Fruit fly (Drosophila melanogaster) whole organism, embryonic: ENCODE measurements around the gene CG33288.

Experiments
- Ada2b ChIP-seq: fragments of 200-800 bp; sonication (Bioruptor generic); IDR thresholded peaks from 2 replicates; pipeline ENCODE4 v1.3.6; 2022; ENCODE audit warnings: missing biosample characterization, missing genetic modification characterization
- CG11504 ChIP-seq: fragments of 200-800 bp; sonication (Bioruptor generic); optimal IDR thresholded peaks from 3 replicates; lab custom pipeline; 2019; ENCODE audit warnings: missing biosample characterization, mild to moderate bottlenecking, missing genetic modification characterization, moderate library complexity
- CG11695 ChIP-seq: fragments of 200-800 bp; sonication (Bioruptor generic); IDR thresholded peaks from 3 replicates; pipeline ENCODE4 v1.3.6; 2022; ENCODE audit warnings: missing biosample characterization, missing genetic modification characterization
- CG12769 ChIP-seq: fragments of 200-800 bp; sonication (Bioruptor generic); optimal IDR thresholded peaks from 2 replicates; lab custom pipeline; 2019; ENCODE audit warnings: missing biosample characterization, mild to moderate bottlenecking, missing genetic modification characterization, moderate library complexity
- CG13894 ChIP-seq: fragments of 200-800 bp; sonication (Bioruptor generic); optimal IDR thresholded peaks from 3 replicates; lab custom pipeline; 2018; ENCODE audit warnings: missing biosample characterization, mild to moderate bottlenecking, missing genetic modification characterization, moderate library complexity
- CG14441 ChIP-seq: fragments of 200-800 bp; sonication (Bioruptor generic); IDR thresholded peaks from 2 replicates; pipeline ENCODE4 v1.3.6; 2022; ENCODE audit warnings: missing biosample characterization, missing genetic modification characterization
- CG17361 ChIP-seq: fragments of 200-800 bp; sonication (Bioruptor generic); IDR thresholded peaks from 3 replicates; pipeline ENCODE4 v1.3.6; 2022; ENCODE audit warnings: missing biosample characterization, missing genetic modification characterization
- CG2678 ChIP-seq: fragments of 200-800 bp; sonication (Bioruptor generic); optimal IDR thresholded peaks from 3 replicates; lab custom pipeline; 2019; ENCODE audit warnings: missing biosample characterization, mild to moderate bottlenecking, missing genetic modification characterization, moderate library complexity
- CG4360 ChIP-seq: fragments of 200-800 bp; sonication (Bioruptor generic); IDR thresholded peaks from 2 replicates; pipeline ENCODE4 v1.3.6; 2022; ENCODE audit warnings: missing biosample characterization, missing genetic modification characterization
- CG4820 ChIP-seq: fragments of 200-800 bp; sonication (Bioruptor generic); optimal IDR thresholded peaks from 3 replicates; lab custom pipeline; 2016; ENCODE audit warnings: missing biosample characterization, missing genetic modification characterization
- CG6791 ChIP-seq: fragments of 200-800 bp; sonication (Bioruptor generic); IDR thresholded peaks from 3 replicates; pipeline ENCODE4 v1.3.6; 2022; ENCODE audit warnings: missing biosample characterization, missing genetic modification characterization; ENCODE audit not compliant: partially characterized antibody
- CG7271 ChIP-seq: fragments of 200-800 bp; sonication (Bioruptor generic); optimal IDR thresholded peaks from 2 replicates; lab custom pipeline; 2018; ENCODE audit warnings: missing biosample characterization, mild to moderate bottlenecking, missing genetic modification characterization, moderate library complexity
- CG7357 ChIP-seq: fragments of 200-800 bp; sonication (Bioruptor generic); IDR thresholded peaks from 3 replicates; pipeline ENCODE4 v1.3.6; 2022; ENCODE audit warnings: missing biosample characterization, missing genetic modification characterization
- CG7745 ChIP-seq: fragments of 200-800 bp; sonication (Bioruptor generic); optimal IDR thresholded peaks from 2 replicates; lab custom pipeline; 2018; ENCODE audit warnings: missing biosample characterization, mild to moderate bottlenecking, missing genetic modification characterization, moderate library complexity
- CG7839 ChIP-seq: fragments of 200-800 bp; sonication (Bioruptor generic); optimal IDR thresholded peaks from 3 replicates; lab custom pipeline; 2018; ENCODE audit warnings: missing biosample characterization, mild to moderate bottlenecking, missing genetic modification characterization, moderate library complexity
- CG9797 ChIP-seq: fragments of 200-800 bp; sonication (Bioruptor generic); optimal IDR thresholded peaks from 3 replicates; lab custom pipeline; 2018; ENCODE audit warnings: missing biosample characterization, mild to moderate bottlenecking, missing genetic modification characterization
- CG9932 ChIP-seq: fragments of 200-800 bp; sonication (Bioruptor generic); IDR thresholded peaks from 2 replicates; pipeline ENCODE4 v1.3.6; 2022; ENCODE audit warnings: missing biosample characterization, missing genetic modification characterization
- CoRest ChIP-seq: fragments of 200-800 bp; sonication (Bioruptor generic); optimal IDR thresholded peaks from 3 replicates; lab custom pipeline; 2018; ENCODE audit warnings: missing biosample characterization, mild to moderate bottlenecking, missing genetic modification characterization, moderate library complexity
- CrebB ChIP-seq: fragments of 200-800 bp; sonication (Bioruptor generic); optimal IDR thresholded peaks from 3 replicates; lab custom pipeline; 2018; ENCODE audit warnings: missing biosample characterization, mild to moderate bottlenecking, missing genetic modification characterization
- Drgx ChIP-seq: fragments of 200-800 bp; sonication (Bioruptor generic); IDR thresholded peaks from 2 replicates; pipeline ENCODE4 v1.3.6; 2022; ENCODE audit warnings: missing biosample characterization, missing genetic modification characterization
- HmgZ ChIP-seq: fragments of 200-800 bp; sonication (Bioruptor generic); optimal IDR thresholded peaks from 2 replicates; lab custom pipeline; 2018; ENCODE audit warnings: missing biosample characterization, mild to moderate bottlenecking, missing genetic modification characterization
- Hmr ChIP-seq: fragments of 200-800 bp; sonication (Bioruptor generic); optimal IDR thresholded peaks from 3 replicates; lab custom pipeline; 2017; ENCODE audit warnings: mild to moderate bottlenecking, missing biosample characterization, missing genetic modification reagents, missing genetic modification characterization
- Hr51 ChIP-seq, 2 experiments: fragments of 200-800 bp; sonication (Bioruptor generic); optimal IDR thresholded peaks; 2 replicates in 1 of 2; 3 replicates in 1 of 2; lab custom pipeline; 2016 to 2018; ENCODE audit warnings: missing biosample characterization in 2 of 2, missing genetic modification characterization in 2 of 2, mild to moderate bottlenecking in 1 of 2, moderate library complexity in 1 of 2
- Meics ChIP-seq: fragments of 200-800 bp; sonication (Bioruptor generic); optimal IDR thresholded peaks from 2 replicates; lab custom pipeline; 2017; ENCODE audit warnings: missing biosample characterization, mild to moderate bottlenecking, missing genetic modification characterization
- NK7.1 ChIP-seq: fragments of 200-800 bp; sonication (Bioruptor generic); optimal IDR thresholded peaks from 3 replicates; lab custom pipeline; 2016; ENCODE audit warnings: missing biosample characterization, missing genetic modification characterization
- Oli ChIP-seq: fragments of 200-800 bp; sonication (Bioruptor generic); optimal IDR thresholded peaks from 2 replicates; lab custom pipeline; 2018; ENCODE audit warnings: missing biosample characterization, mild to moderate bottlenecking, missing genetic modification characterization, moderate library complexity
- PHDP ChIP-seq: fragments of 200-800 bp; sonication (Bioruptor generic); optimal IDR thresholded peaks from 3 replicates; lab custom pipeline; 2018; ENCODE audit warnings: missing biosample characterization, mild to moderate bottlenecking, missing genetic modification characterization, moderate library complexity
- Rfx ChIP-seq: fragments of 200-800 bp; sonication (Bioruptor generic); IDR thresholded peaks from 2 replicates; pipeline ENCODE4 v1.3.6; 2022; ENCODE audit warnings: missing biosample characterization, missing genetic modification characterization
- Sox102F ChIP-seq: fragments of 200-800 bp; sonication (Bioruptor generic); optimal IDR thresholded peaks from 2 replicates; lab custom pipeline; 2018; ENCODE audit warnings: missing biosample characterization, mild to moderate bottlenecking, missing genetic modification characterization, moderate library complexity
- al ChIP-seq: fragments of 200-800 bp; sonication (Bioruptor generic); IDR thresholded peaks from 2 replicates; pipeline ENCODE4 v1.3.6; 2022; ENCODE audit warnings: missing biosample characterization, missing genetic modification characterization
- amos ChIP-seq: fragments of 200-800 bp; sonication (Bioruptor generic); IDR thresholded peaks from 2 replicates; pipeline ENCODE4 v1.3.6; 2022; ENCODE audit warnings: missing biosample characterization, missing genetic modification characterization; ENCODE audit not compliant: partially characterized antibody
- crol ChIP-seq: fragments of 200-800 bp; sonication (Bioruptor generic); IDR thresholded peaks from 2 replicates; pipeline ENCODE4 v1.3.6; 2022; ENCODE audit warnings: missing biosample characterization, missing genetic modification characterization
- cwo ChIP-seq: fragments of 200-800 bp; sonication (Bioruptor generic); optimal IDR thresholded peaks from 3 replicates; lab custom pipeline; 2017; ENCODE audit warnings: missing biosample characterization, missing genetic modification characterization, mild to moderate bottlenecking, moderate library complexity, missing genetic modification reagents
- dmrt99B ChIP-seq: fragments of 200-800 bp; sonication (Bioruptor generic); optimal IDR thresholded peaks from 2 replicates; lab custom pipeline; 2018; ENCODE audit warnings: missing biosample characterization, mild to moderate bottlenecking, missing genetic modification characterization, moderate library complexity
- dysf ChIP-seq: fragments of 200-800 bp; sonication (Bioruptor generic); IDR thresholded peaks from 3 replicates; pipeline ENCODE4 v1.3.6; 2022; ENCODE audit warnings: missing biosample characterization, missing genetic modification characterization
- ems ChIP-seq: fragments of 200-800 bp; sonication (Bioruptor generic); optimal IDR thresholded peaks from 3 replicates; lab custom pipeline; 2016; ENCODE audit warnings: missing biosample characterization, missing genetic modification characterization
- gem ChIP-seq: fragments of 200-800 bp; sonication (Bioruptor generic); optimal IDR thresholded peaks from 2 replicates; lab custom pipeline; 2019; ENCODE audit warnings: missing biosample characterization, mild to moderate bottlenecking, missing genetic modification characterization, moderate library complexity
- grau ChIP-seq: fragments of 200-800 bp; optimal IDR thresholded peaks from 3 replicates; lab custom pipeline; 2019; ENCODE audit warnings: missing biosample characterization, mild to moderate bottlenecking, missing genetic modification characterization, moderate library complexity
- gro ChIP-seq: fragments of 200-800 bp; sonication (Bioruptor generic); optimal IDR thresholded peaks from 2 replicates; lab custom pipeline; 2016; ENCODE audit warnings: missing biosample characterization, missing genetic modification characterization
- h ChIP-seq: fragments of >200 bp; optimal IDR thresholded peaks from 2 replicates; lab custom pipeline; 2017
- lilli ChIP-seq: fragments of 200-800 bp; sonication (Bioruptor generic); optimal IDR thresholded peaks from 3 replicates; lab custom pipeline; 2016; ENCODE audit warnings: missing biosample characterization, missing genetic modification characterization
- nerfin-2 ChIP-seq: fragments of 200-800 bp; sonication (Bioruptor generic); IDR thresholded peaks from 2 replicates; pipeline ENCODE4 v1.3.6; 2022; ENCODE audit warnings: missing biosample characterization, missing genetic modification characterization; ENCODE audit not compliant: partially characterized antibody
- org-1 ChIP-seq: fragments of 200-800 bp; sonication (Bioruptor generic); optimal IDR thresholded peaks from 2 replicates; lab custom pipeline; 2017; ENCODE audit warnings: missing biosample characterization, missing genetic modification characterization
- row ChIP-seq: fragments of 200-800 bp; sonication (Bioruptor generic); IDR thresholded peaks from 3 replicates; pipeline ENCODE4 v1.3.6; 2022; ENCODE audit warnings: missing biosample characterization, missing genetic modification characterization
- run ChIP-seq: fragments of 200-800 bp; sonication (Bioruptor generic); optimal IDR thresholded peaks from 3 replicates; lab custom pipeline; 2018; ENCODE audit warnings: missing biosample characterization, mild to moderate bottlenecking, missing genetic modification characterization
- sens ChIP-seq: fragments of 200-800 bp; sonication (Bioruptor generic); peaks from one replicate; lab custom pipeline; 2016; ENCODE audit warnings: missing biosample characterization, missing genetic modification characterization
- slou ChIP-seq: fragments of 200-800 bp; sonication (Bioruptor generic); optimal IDR thresholded peaks from 3 replicates; lab custom pipeline; 2016; ENCODE audit warnings: missing biosample characterization, missing genetic modification characterization
- sqz ChIP-seq: fragments of 200-800 bp; sonication (Bioruptor generic); optimal IDR thresholded peaks from 3 replicates; lab custom pipeline; 2018; ENCODE audit warnings: missing biosample characterization, mild to moderate bottlenecking, missing genetic modification characterization
- sug ChIP-seq: fragments of 200-800 bp; optimal IDR thresholded peaks from 2 replicates; lab custom pipeline; 2019; ENCODE audit warnings: missing biosample characterization, mild to moderate bottlenecking, missing genetic modification characterization, moderate library complexity
- tup ChIP-seq: fragments of 200-800 bp; sonication (Bioruptor generic); optimal IDR thresholded peaks from 2 replicates; lab custom pipeline; 2016; ENCODE audit warnings: missing biosample characterization, mild to moderate bottlenecking, missing genetic modification characterization, moderate library complexity

Gene CG33288

DNA sequence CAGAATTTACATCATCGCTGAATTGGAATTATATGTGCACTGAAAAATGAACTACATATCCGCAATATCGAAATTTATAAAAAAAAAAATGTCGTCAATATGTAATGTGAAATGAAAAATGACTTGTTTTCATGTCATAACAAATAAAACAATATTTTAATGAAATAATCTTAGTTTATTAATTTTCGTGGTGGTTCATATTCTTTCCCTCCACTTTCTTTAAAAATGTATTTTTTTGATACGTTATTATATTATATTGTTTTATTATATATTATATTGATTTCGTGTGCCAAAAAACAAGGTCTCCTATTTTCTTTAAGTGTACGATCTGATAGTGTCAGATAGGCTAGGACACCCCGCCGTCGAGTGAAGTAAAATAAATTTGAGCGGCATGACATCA lies 13.3 kb upstream of the CG33288 start:
- TF ChIP-seq cwo (GFP tag; lab: Kevin White, UChicago) (peak; percentile 11), dmrt99B (tag; lab: Kevin White, UChicago) (peak; percentile 8), slou (GFP tag; lab: Kevin White, UChicago) (no peak), Sox102F (GFP tag; lab: Kevin White, UChicago) (peak; percentile 32), Meics (peak; percentile 4), CG4360 (GFP tag; lab: Robert Waterston, UW) (no peak), CG7839 (tag; lab: Kevin White, UChicago) (peak; percentile 32), grau (tag; lab: Kevin White, UChicago) (peak; percentile 9), CG2678 (tag; lab: Kevin White, UChicago) (peak; percentile 36), h (no peak), PHDP (tag; lab: Kevin White, UChicago) (peak; percentile 3), dysf (GFP tag; lab: Robert Waterston, UW) (peak; percentile 26; the same call in 1 of the 3 replicates), CG11504 (tag; lab: Kevin White, UChicago) (peak; percentile 43), CG7745 (tag; lab: Kevin White, UChicago) (no peak), CG11695 (0 out of 3 replicates have a peak, but pooled peaks have one; percentile 20), Hr51 (GFP tag; optimal IDR thresholded peaks at IDR 0.05; lab: Kevin White, UChicago) (peak in 1 of 2 experiments; percentile 38), gem (tag; lab: Kevin White, UChicago) (peak; percentile 61), Rfx (GFP tag; lab: Robert Waterston, UW) (peak; percentile 36; the same call in 1 of the 2 replicates), CoRest (tag; lab: Kevin White, UChicago) (peak; percentile 5), Drgx (GFP tag; lab: Robert Waterston, UW) (0 out of 2 replicates have a peak, but pooled peaks have one; percentile 11), org-1 (GFP tag; lab: Kevin White, UChicago) (no peak), Oli (peak; percentile 14), al (GFP tag; lab: Robert Waterston, UW) (peak; percentile 31; the same call in 1 of the 2 replicates), CG17361 (GFP tag; lab: Robert Waterston, UW) (0 out of 3 replicates have a peak, but pooled peaks have one; percentile 23)

DNA sequence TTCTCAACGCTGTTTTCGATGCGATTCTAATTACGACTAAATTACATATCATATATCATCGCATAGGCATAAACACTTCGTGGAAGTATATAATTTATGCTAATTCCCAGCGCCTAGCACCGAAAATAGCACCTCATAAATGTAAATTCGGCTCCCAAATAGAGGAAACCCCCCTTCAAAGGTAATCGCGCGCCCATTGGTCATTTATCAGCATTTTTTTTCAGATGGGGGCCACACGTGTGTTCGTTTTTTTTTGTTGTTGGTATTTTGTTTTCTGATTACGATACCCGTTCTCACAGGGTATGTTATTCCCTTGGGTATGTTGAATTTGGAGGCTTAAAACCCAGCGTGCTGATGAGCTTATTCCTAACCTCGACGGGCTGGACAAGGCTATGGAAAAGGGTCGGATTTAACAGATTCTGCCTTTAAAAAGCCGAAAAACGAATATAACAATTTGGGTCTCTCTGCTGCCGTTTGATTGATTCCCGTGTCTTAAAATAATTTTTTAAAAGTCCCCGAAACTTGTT lies 10.6 kb upstream of the CG33288 start:
- TF ChIP-seq NK7.1 (GFP tag; lab: Kevin White, UChicago): no peak
- TF ChIP-seq row: peak; percentile 27; the same call in 1 of the 3 replicates
- TF ChIP-seq nerfin-2 (GFP tag; lab: Robert Waterston, UW): no peak
- TF ChIP-seq CG7271 (tag; lab: Kevin White, UChicago): no peak
- TF ChIP-seq CG7357 (GFP tag; lab: Robert Waterston, UW): no peak
- TF ChIP-seq CG12769 (tag; lab: Kevin White, UChicago): peak; percentile 18
- peak; percentile 10 for TF ChIP-seq Hmr (GFP tag; lab: Kevin White, UChicago)
- TF ChIP-seq run: no peak
- TF ChIP-seq CG4820 (GFP tag; lab: Kevin White, UChicago): no peak
- TF ChIP-seq CG9932 (GFP tag; lab: Robert Waterston, UW): peak; percentile 50
- TF ChIP-seq gro (GFP tag; lab: Kevin White, UChicago): peak; percentile 32
- no peak for TF ChIP-seq Ada2b
- peak; percentile 10 for TF ChIP-seq sqz (GFP tag; lab: Kevin White, UChicago)
- TF ChIP-seq amos (GFP tag; lab: Robert Waterston, UW): no peak
- TF ChIP-seq tup: no peak
- no peak for TF ChIP-seq CG6791 (GFP tag; lab: Robert Waterston, UW)
- no peak for TF ChIP-seq HmgZ
- TF ChIP-seq sug (tag; lab: Kevin White, UChicago): peak; percentile 12
- TF ChIP-seq crol (GFP tag; lab: Robert Waterston, UW): no peak
- no peak for TF ChIP-seq CG9797
- no peak for TF ChIP-seq ems (GFP tag; lab: Kevin White, UChicago)
- TF ChIP-seq CrebB (tag; lab: Kevin White, UChicago): no peak
- TF ChIP-seq CG13894: peak; percentile 63
- TF ChIP-seq CG14441 (GFP tag; lab: Robert Waterston, UW): no peak
- TF ChIP-seq sens (GFP tag; lab: Kevin White, UChicago): peak; percentile 21
- peak; percentile 91 for TF ChIP-seq cwo (GFP tag; lab: Kevin White, UChicago)
- TF ChIP-seq lilli (GFP tag; lab: Kevin White, UChicago): peak; percentile 33
